Fruit fly (Drosophila melanogaster) whole organism, embryonic: ENCODE results near the gene Kah.

Experiments
- Aef1 ChIP-seq: fragments of 200-800 bp; sonication (Bioruptor generic); IDR thresholded peaks from 3 replicates; pipeline ENCODE4 v1.3.6; 2022; ENCODE audit warnings: missing biosample characterization, missing genetic modification characterization
- CG10209 ChIP-seq: fragments of 200-800 bp; sonication (Bioruptor generic); optimal IDR thresholded peaks from 3 replicates; lab custom pipeline; 2017; ENCODE audit warnings: missing biosample characterization, mild to moderate bottlenecking, missing genetic modification characterization, missing genetic modification reagents
- CG10366 ChIP-seq: fragments of 200-800 bp; sonication (Bioruptor generic); IDR thresholded peaks from 2 replicates; pipeline ENCODE4 v1.3.6; 2022; ENCODE audit warnings: missing biosample characterization, missing genetic modification characterization
- CG10959 ChIP-seq: fragments of 200-800 bp; sonication (Bioruptor generic); IDR thresholded peaks from 2 replicates; pipeline ENCODE4 v1.3.6; 2022; ENCODE audit warnings: missing biosample characterization, missing genetic modification characterization
- CG12071 ChIP-seq: fragments of 200-800 bp; sonication (Bioruptor generic); optimal IDR thresholded peaks from 3 replicates; lab custom pipeline; 2018; ENCODE audit warnings: missing biosample characterization, mild to moderate bottlenecking, missing genetic modification characterization
- CG12391 ChIP-seq: fragments of 200-800 bp; sonication (Bioruptor generic); optimal IDR thresholded peaks from 3 replicates; lab custom pipeline; 2018; ENCODE audit warnings: missing biosample characterization, mild to moderate bottlenecking, missing genetic modification characterization, moderate library complexity
- CG12769 ChIP-seq: fragments of 200-800 bp; sonication (Bioruptor generic); optimal IDR thresholded peaks from 2 replicates; lab custom pipeline; 2019; ENCODE audit warnings: missing biosample characterization, mild to moderate bottlenecking, missing genetic modification characterization, moderate library complexity
- CG15011 ChIP-seq: fragments of 200-800 bp; sonication (Bioruptor generic); optimal IDR thresholded peaks from 3 replicates; lab custom pipeline; 2018; ENCODE audit warnings: missing biosample characterization, mild to moderate bottlenecking, missing genetic modification characterization
- CG15073 ChIP-seq: fragments of 200-800 bp; sonication (Bioruptor generic); optimal IDR thresholded peaks from 2 replicates; lab custom pipeline; 2016; ENCODE audit warnings: missing biosample characterization, missing genetic modification characterization
- CG17802 ChIP-seq: fragments of 200-800 bp; sonication (Bioruptor generic); optimal IDR thresholded peaks from 2 replicates; lab custom pipeline; 2018; ENCODE audit warnings: missing biosample characterization, mild to moderate bottlenecking, missing genetic modification characterization, moderate library complexity
- CG2202 ChIP-seq: fragments of 200-800 bp; sonication (Bioruptor generic); optimal IDR thresholded peaks from 2 replicates; lab custom pipeline; 2018; ENCODE audit warnings: missing biosample characterization, mild to moderate bottlenecking, missing genetic modification characterization
- CG33213 ChIP-seq: fragments of 200-800 bp; sonication (Bioruptor generic); optimal IDR thresholded peaks from 3 replicates; lab custom pipeline; 2016; ENCODE audit warnings: missing biosample characterization, missing genetic modification characterization
- CG34422 ChIP-seq: fragments of 200-800 bp; sonication (Bioruptor generic); IDR thresholded peaks from 3 replicates; pipeline ENCODE4 v1.3.6; 2022; ENCODE audit warnings: missing biosample characterization, missing genetic modification characterization
- CG4707 ChIP-seq: fragments of 200-800 bp; sonication (Bioruptor generic); optimal IDR thresholded peaks from 2 replicates; lab custom pipeline; 2018; ENCODE audit warnings: missing biosample characterization, mild to moderate bottlenecking, missing genetic modification characterization, moderate library complexity
- CG4730 ChIP-seq: fragments of 200-800 bp; sonication (Bioruptor generic); IDR thresholded peaks from 2 replicates; pipeline ENCODE4 v1.3.6; 2022; ENCODE audit warnings: missing biosample characterization, missing genetic modification characterization
- CG5953 ChIP-seq: fragments of 200-800 bp; sonication (Bioruptor generic); IDR thresholded peaks from 2 replicates; pipeline ENCODE4 v1.3.6; 2022; ENCODE audit warnings: missing biosample characterization, missing genetic modification characterization
- CG6654 ChIP-seq: fragments of 200-800 bp; sonication (Bioruptor generic); optimal IDR thresholded peaks from 2 replicates; lab custom pipeline; 2017; ENCODE audit warnings: missing biosample characterization, mild to moderate bottlenecking, missing genetic modification characterization
- CG6813 ChIP-seq: fragments of 200-800 bp; sonication (Bioruptor generic); optimal IDR thresholded peaks from 2 replicates; lab custom pipeline; 2017; ENCODE audit warnings: missing biosample characterization, missing genetic modification characterization, mild to moderate bottlenecking, moderate library complexity, missing genetic modification reagents
- CG7556 ChIP-seq: fragments of 200-800 bp; sonication (Bioruptor generic); optimal IDR thresholded peaks from 2 replicates; lab custom pipeline; 2017; ENCODE audit warnings: missing biosample characterization, mild to moderate bottlenecking, missing genetic modification characterization
- CG7963 ChIP-seq: fragments of 200-800 bp; sonication (Bioruptor generic); IDR thresholded peaks from 3 replicates; pipeline ENCODE4 v1.3.6; 2022; ENCODE audit warnings: missing biosample characterization, missing genetic modification characterization; ENCODE audit not compliant: partially characterized antibody
- Camta ChIP-seq: fragments of 200-800 bp; sonication (Bioruptor generic); optimal IDR thresholded peaks from 2 replicates; lab custom pipeline; 2016; ENCODE audit warnings: missing biosample characterization, missing genetic modification characterization
- Dbx ChIP-seq: fragments of 200-800 bp; sonication (Bioruptor generic); IDR thresholded peaks from 3 replicates; pipeline ENCODE4 v1.3.6; 2022; ENCODE audit warnings: missing biosample characterization, missing genetic modification characterization
- Dek ChIP-seq: fragments of 200-800 bp; sonication (Bioruptor generic); optimal IDR thresholded peaks from 3 replicates; lab custom pipeline; 2019; ENCODE audit warnings: missing biosample characterization, mild to moderate bottlenecking, missing genetic modification characterization, moderate library complexity
- Dll ChIP-seq: fragments of 200-800 bp; sonication (Bioruptor generic); IDR thresholded peaks from 4 replicates; pipeline ENCODE4 v1.3.6; 2022; ENCODE audit warnings: missing biosample characterization, missing genetic modification characterization; ENCODE audit not compliant: partially characterized antibody
- H15 ChIP-seq: fragments of 200-800 bp; sonication (Bioruptor generic); IDR thresholded peaks from 3 replicates; pipeline ENCODE4 v1.3.6; 2022; ENCODE audit warnings: missing biosample characterization, missing genetic modification characterization
- Lpt ChIP-seq: fragments of >200 bp; optimal IDR thresholded peaks from 2 replicates; lab custom pipeline; 2018; ENCODE audit warnings: missing biosample characterization, missing genetic modification characterization
- Mad ChIP-seq: fragments of 200-800 bp; sonication (Bioruptor generic); optimal IDR thresholded peaks from 2 replicates; lab custom pipeline; 2016; ENCODE audit warnings: missing biosample characterization, missing genetic modification characterization
- Med ChIP-seq: fragments of 200-800 bp; sonication (Bioruptor generic); peaks from one replicate; lab custom pipeline; 2016; ENCODE audit warnings: missing biosample characterization, missing genetic modification characterization, mild to moderate bottlenecking, inconsistent platforms, moderate library complexity
- Ravus ChIP-seq: fragments of 200-800 bp; sonication (Bioruptor generic); IDR thresholded peaks from 2 replicates; pipeline ENCODE4 v1.3.6; 2022; ENCODE audit warnings: missing biosample characterization, missing genetic modification characterization
- Rfx ChIP-seq: fragments of 200-800 bp; sonication (Bioruptor generic); IDR thresholded peaks from 2 replicates; pipeline ENCODE4 v1.3.6; 2022; ENCODE audit warnings: missing biosample characterization, missing genetic modification characterization
- Ssrp ChIP-seq: fragments of 200-800 bp; sonication (Bioruptor generic); optimal IDR thresholded peaks from 2 replicates; lab custom pipeline; 2018; ENCODE audit warnings: missing biosample characterization, mild to moderate bottlenecking, missing genetic modification characterization, moderate library complexity
- ac ChIP-seq: fragments of 200-800 bp; sonication (Bioruptor generic); optimal IDR thresholded peaks from 3 replicates; lab custom pipeline; 2017; ENCODE audit warnings: missing biosample characterization, mild to moderate bottlenecking, missing genetic modification characterization
- ap ChIP-seq: fragments of 200-800 bp; sonication (Bioruptor generic); IDR thresholded peaks from 2 replicates; pipeline ENCODE4 v1.3.6; 2022; ENCODE audit warnings: missing biosample characterization, missing genetic modification characterization
- bsh ChIP-seq, 2 experiments: fragments of 200-800 bp; sonication (Bioruptor generic); optimal IDR thresholded peaks; 2 replicates each; lab custom pipeline; 2017 to 2018; ENCODE audit warnings: mild to moderate bottlenecking in 2 of 2, missing biosample characterization in 2 of 2, missing genetic modification characterization in 2 of 2, moderate library complexity in 1 of 2
- dmrt11E ChIP-seq: fragments of 200-800 bp; sonication (Bioruptor generic); optimal IDR thresholded peaks from 3 replicates; lab custom pipeline; 2018; ENCODE audit warnings: missing biosample characterization, mild to moderate bottlenecking, missing genetic modification characterization, moderate library complexity
- ewg ChIP-seq: fragments of 200-800 bp; sonication (Bioruptor generic); optimal IDR thresholded peaks from 3 replicates; lab custom pipeline; 2017; ENCODE audit warnings: mild to moderate bottlenecking, missing biosample characterization, missing genetic modification reagents, missing genetic modification characterization
- gsb-n ChIP-seq: fragments of 200-800 bp; sonication (Bioruptor generic); optimal IDR thresholded peaks from 3 replicates; lab custom pipeline; 2018; ENCODE audit warnings: missing biosample characterization, mild to moderate bottlenecking, missing genetic modification characterization
- jigr1 ChIP-seq: fragments of 200-800 bp; sonication (Bioruptor generic); IDR thresholded peaks from 3 replicates; pipeline ENCODE4 v1.3.6; 2022; ENCODE audit warnings: missing biosample characterization, missing genetic modification characterization
- kay ChIP-seq: fragments of 200-800 bp; sonication (Bioruptor generic); optimal IDR thresholded peaks from 2 replicates; lab custom pipeline; 2016; ENCODE audit warnings: missing biosample characterization, missing genetic modification characterization
- ken ChIP-seq: fragments of 200-800 bp; sonication (Bioruptor generic); IDR thresholded peaks from 3 replicates; pipeline ENCODE4 v1.3.6; 2022; ENCODE audit warnings: missing biosample characterization, missing genetic modification characterization
- lab ChIP-seq: fragments of 200-800 bp; sonication (Bioruptor generic); optimal IDR thresholded peaks from 3 replicates; lab custom pipeline; 2017; ENCODE audit warnings: missing biosample characterization, missing genetic modification characterization, mild to moderate bottlenecking, moderate library complexity, missing genetic modification reagents
- lmd ChIP-seq: fragments of 200-800 bp; sonication (Bioruptor generic); IDR thresholded peaks from 2 replicates; pipeline ENCODE4 v1.3.6; 2022; ENCODE audit warnings: missing biosample characterization, missing genetic modification characterization
- mirr ChIP-seq: fragments of 200-800 bp; sonication (Bioruptor generic); optimal IDR thresholded peaks from 3 replicates; lab custom pipeline; 2018; ENCODE audit warnings: missing biosample characterization, mild to moderate bottlenecking, missing genetic modification characterization
- pan ChIP-seq, 4 experiments: fragments of >200 bp in 3 of 4; fragments of 200-800 bp in 1 of 4; sonication (Bioruptor generic) in 1 of 4; optimal IDR thresholded peaks in 3 of 4; IDR thresholded peaks in 1 of 4; 2 replicates each; pipeline versions ENCODE4 v1.3.6 to Lab custom; 2017 to 2022; ENCODE audit warnings: missing biosample characterization in 2 of 4, missing genetic modification characterization in 2 of 4, mixed read lengths in 1 of 4
- pho ChIP-seq: fragments of 200-800 bp; sonication (Bioruptor generic); optimal IDR thresholded peaks from 2 replicates; lab custom pipeline; 2016; ENCODE audit warnings: missing biosample characterization, missing genetic modification characterization
- sim ChIP-seq: fragments of 200-800 bp; sonication (Bioruptor generic); IDR thresholded peaks from 2 replicates; pipeline ENCODE4 v1.3.6; 2022; ENCODE audit warnings: missing biosample characterization, missing genetic modification characterization
- so ChIP-seq: fragments of 200-800 bp; sonication (Bioruptor generic); IDR thresholded peaks from 3 replicates; pipeline ENCODE4 v1.3.6; 2022; ENCODE audit warnings: missing biosample characterization, missing genetic modification characterization
- tll ChIP-seq, 2 experiments: fragments of 200-800 bp in 1 of 2; fragments of >200 bp in 1 of 2; sonication (Bioruptor generic) in 1 of 2; optimal IDR thresholded peaks; 2 replicates each; lab custom pipeline; 2017 to 2019; ENCODE audit warnings: missing biosample characterization in 2 of 2, missing genetic modification characterization in 2 of 2, mild to moderate bottlenecking in 1 of 2, moderate library complexity in 1 of 2
- vvl ChIP-seq: fragments of 200-800 bp; sonication (Bioruptor generic); IDR thresholded peaks from 2 replicates; pipeline ENCODE4 v1.3.6; 2022; ENCODE audit warnings: missing biosample characterization, missing genetic modification characterization

Gene Kah

dm6 chr3L:636434-636833 is 47.4 kb upstream of the Kah start (continued):
- TF ChIP-seq CG12391 (tag; lab: Kevin White, UChicago) (peak; percentile 60), CG17802 (tag; lab: Kevin White, UChicago) (peak; percentile 46), ken (GFP tag; lab: Robert Waterston, UW) (peak; percentile 67; the same call in 2 of the 3 replicates), jigr1 (0 out of 3 replicates have a peak, but pooled peaks have one; percentile 16), CG10209 (GFP tag; lab: Kevin White, UChicago) (peak; percentile 70), Dbx (no peak), CG6654 (peak; percentile 24), pan (optimal IDR thresholded peaks at IDR 0.05; lab: Kevin White, UChicago) (no peak), pan (GFP tag; optimal IDR thresholded peaks at IDR 0.05 in 1 of 2, IDR thresholded peaks at IDR 0.05 in 1 of 2) (peak in 1 of 2 experiments; percentile 67), CG4707 (GFP tag; lab: Kevin White, UChicago) (peak; percentile 92), Med (GFP tag; lab: Kevin White, UChicago) (peak; percentile 89), CG15073 (GFP tag; lab: Kevin White, UChicago) (no peak), kay (GFP tag; lab: Kevin White, UChicago) (peak; percentile 40), CG33213 (GFP tag; lab: Kevin White, UChicago) (peak; percentile 33), Aef1 (GFP tag; lab: Robert Waterston, UW) (no peak), so (GFP tag; lab: Robert Waterston, UW) (peak; percentile 40; the same call in 1 of the 3 replicates), lmd (peak; percentile 77), ap (GFP tag; lab: Robert Waterston, UW) (peak; percentile 65), Lpt (GFP tag; lab: Kevin White, UChicago) (no peak), Dll (GFP tag; lab: Robert Waterston, UW) (no peak), sim (GFP tag; lab: Robert Waterston, UW) (peak; percentile 65; the same call in 1 of the 2 replicates), CG5953 (GFP tag; lab: Robert Waterston, UW) (peak; percentile 57; the same call in 1 of the 2 replicates), CG34422 (GFP tag; lab: Robert Waterston, UW) (peak; percentile 71; the same call in 2 of the 3 replicates), CG7963 (GFP tag; lab: Robert Waterston, UW) (no peak), dmrt11E (tag; lab: Kevin White, UChicago) (peak; percentile 71), bsh (GFP tag; optimal IDR thresholded peaks at IDR 0.05; lab: Kevin White, UChicago) (peak; percentile 86 to 87), Camta (peak; percentile 16), H15 (peak; percentile 57; the same call in 1 of the 3 replicates), CG10366 (GFP tag; lab: Robert Waterston, UW) (peak; percentile 72), CG10959 (peak; percentile 65), ac (GFP tag; lab: Kevin White, UChicago) (peak; percentile 28), CG7556 (GFP tag; lab: Kevin White, UChicago) (peak; percentile 27), Mad (GFP tag; lab: Kevin White, UChicago) (peak; percentile 57), CG4730 (GFP tag; lab: Robert Waterston, UW) (peak; percentile 42), mirr (GFP tag; lab: Kevin White, UChicago) (no peak), tll (GFP tag; optimal IDR thresholded peaks at IDR 0.05; lab: Kevin White, UChicago) (no peak), CG2202 (tag; lab: Kevin White, UChicago) (peak; percentile 52), CG12769 (peak; percentile 53), Dek (tag; lab: Kevin White, UChicago) (no peak), Ssrp (tag; lab: Kevin White, UChicago) (peak; percentile 61), CG15011 (no peak), ewg (GFP tag; lab: Kevin White, UChicago) (peak; percentile 57), lab (GFP tag; lab: Kevin White, UChicago) (peak; percentile 54), gsb-n (tag; lab: Kevin White, UChicago) (peak; percentile 77), Rfx (GFP tag; lab: Robert Waterston, UW) (peak; percentile 36), CG12071 (GFP tag; lab: Kevin White, UChicago) (peak; percentile 60), vvl (GFP tag; lab: Robert Waterston, UW) (peak; percentile 82), Ravus (GFP tag; lab: Robert Waterston, UW) (peak; percentile 26), pho (GFP tag; lab: Kevin White, UChicago) (no peak), CG6813 (GFP tag; lab: Kevin White, UChicago) (peak; percentile 50)
